Worm (Caenorhabditis elegans): ENCODE data around the gene Y69H2.15.

DNA sequence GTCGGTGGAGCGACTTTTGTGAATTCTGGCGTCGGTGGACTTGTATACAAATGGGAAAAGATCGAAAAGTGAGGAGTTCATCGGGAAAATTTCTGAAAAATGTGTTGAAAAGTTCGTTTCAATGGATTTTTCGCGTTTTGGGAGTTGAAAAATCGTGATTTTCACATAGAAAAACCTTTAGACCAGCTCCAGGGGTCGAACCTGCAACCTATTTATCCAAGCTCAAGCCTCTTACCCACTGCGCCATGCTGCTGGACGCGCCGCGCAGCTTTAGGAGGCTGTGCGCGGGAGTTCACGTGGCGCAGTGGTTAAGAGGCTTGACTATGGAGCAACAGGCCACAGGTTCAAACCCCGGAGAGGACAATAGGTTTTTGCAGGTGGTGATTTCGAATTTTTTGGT lies 4.2 kb downstream of the Y69H2.15 start, which contains the start of gene Y69H2.1:
- TF ChIP-seq daf-19 (GFP tag; conservative IDR thresholded peaks at IDR 0.05) (no peak), zfp-3 (GFP tag; conservative IDR thresholded peaks at IDR 0.05) (no peak), skn-1 (tag; optimal IDR thresholded peaks at IDR 0.05) (no peak), aly-2 (tag; optimal IDR thresholded peaks at IDR 0.05) (no peak)
